Worm (Caenorhabditis elegans): ENCODE measurements around the gene C25F9.2.

Gene C25F9.2

ce11 chrV:19428936-19429335, 7.7 kb downstream of the C25F9.2 start (continued):
- TF ChIP-seq elt-2 (tag; optimal IDR thresholded peaks at IDR 0.05) (no peak), ceh-8 (GFP tag; optimal IDR thresholded peaks at IDR 0.05) (no peak), hpl-2 (GFP tag; optimal IDR thresholded peaks at IDR 0.05) (no peak), unc-98 (GFP tag; IDR thresholded peaks at IDR 0.05) (no peak), aly-2 (tag; optimal IDR thresholded peaks at IDR 0.05) (no peak), unc-30 (tag; optimal IDR thresholded peaks at IDR 0.05) (no peak), efl-1 (optimal IDR thresholded peaks at IDR 0.05) (no peak), efl-1 (GFP tag; optimal IDR thresholded peaks at IDR 0.05 in 1 of 2) (no peak), nhr-71 (tag; optimal IDR thresholded peaks at IDR 0.05) (peak; percentile 54), sup-37 (GFP tag; optimal IDR thresholded peaks at IDR 0.05) (peak; percentile 17), unc-130 (tag; optimal IDR thresholded peaks at IDR 0.05) (no peak), jun-1 (tag; optimal IDR thresholded peaks at IDR 0.05) (no peak), lin-15B (tag; optimal IDR thresholded peaks at IDR 0.05) (no peak), unc-62 (GFP tag; optimal IDR thresholded peaks at IDR 0.05) (no peak), lin-35 (GFP tag; optimal IDR thresholded peaks at IDR 0.05) (no peak), nhr-20 (tag; optimal IDR thresholded peaks at IDR 0.05) (peak; percentile 74), blmp-1 (tag; optimal IDR thresholded peaks at IDR 0.05) (peak; percentile 57), ceh-82 (tag; optimal IDR thresholded peaks at IDR 0.05) (no peak)

- TF ChIP-seq hlh-4 (tag; optimal IDR thresholded peaks at IDR 0.05), result no peak
- no peak for TF ChIP-seq ztf-11 (tag; optimal IDR thresholded peaks at IDR 0.05)
- TF ChIP-seq nhr-76 (tag; optimal IDR thresholded peaks at IDR 0.05), result no peak
- TF ChIP-seq rnt-1 (tag; optimal IDR thresholded peaks at IDR 0.05), result peak; percentile 38
- no peak for TF ChIP-seq lin-15B (tag; optimal IDR thresholded peaks at IDR 0.05)
- TF ChIP-seq lsy-2 (tag; optimal IDR thresholded peaks at IDR 0.05), result peak; percentile 13 to 15
- peak; percentile 73 for TF ChIP-seq lin-14 (GFP tag; optimal IDR thresholded peaks at IDR 0.05)
- no peak for TF ChIP-seq ces-1 (GFP tag; optimal IDR thresholded peaks at IDR 0.05)
- TF ChIP-seq nhr-19 (GFP tag; conservative IDR thresholded peaks at IDR 0.05), result peak; percentile 29; the same call in 1 of the 2 replicates
- peak; percentile 19 for TF ChIP-seq zip-4 (GFP tag; optimal IDR thresholded peaks at IDR 0.05)
- peak; percentile 45; the same call in 1 of the 2 replicates for TF ChIP-seq grh-1 (GFP tag; IDR thresholded peaks at IDR 0.05)
- TF ChIP-seq nhr-71 (tag; optimal IDR thresholded peaks at IDR 0.05), result peak; percentile 36
- TF ChIP-seq lin-35 (GFP tag; optimal IDR thresholded peaks at IDR 0.05), result no peak
- peak; percentile 61 for TF ChIP-seq nhr-20 (tag; optimal IDR thresholded peaks at IDR 0.05)
- peak; percentile 21 for TF ChIP-seq snu-23 (GFP tag; optimal IDR thresholded peaks at IDR 0.05)
- TF ChIP-seq nhr-85 (tag), result peak; percentile 95
- no peak for TF ChIP-seq swsn-7 (tag; optimal IDR thresholded peaks at IDR 0.05)
These were observed 8.3 kb downstream of the C25F9.2 start for ce11 chrV:19429605-19430004.

- TF ChIP-seq hpl-2 (GFP tag; optimal IDR thresholded peaks at IDR 0.05) (no peak), nhr-19 (GFP tag; conservative IDR thresholded peaks at IDR 0.05) (0 out of 2 replicates have a peak, but pooled peaks have one; percentile 6)
These were observed 9.2 kb downstream of the C25F9.2 start for ce11 chrV:19430351-19430913.

ce11 chrV:19431036-19431435, 9.8 kb downstream of the C25F9.2 start, which contains the start of gene srw-85:
TSS of gene srw-85 (minus strand) at chrV:19431136.
- TF ChIP-seq ceh-90 (tag; optimal IDR thresholded peaks at IDR 0.05), result no peak
- no peak for TF ChIP-seq jun-1 (tag; optimal IDR thresholded peaks at IDR 0.05)
- TF ChIP-seq fos-1 (tag; optimal IDR thresholded peaks at IDR 0.05), result no peak
- no peak for TF ChIP-seq mef-2 (tag; optimal IDR thresholded peaks at IDR 0.05)
- TF ChIP-seq nhr-12 (tag; optimal IDR thresholded peaks at IDR 0.05), result no peak
- TF ChIP-seq sox-4 (tag; optimal IDR thresholded peaks at IDR 0.05), result no peak
- TF ChIP-seq hpl-2 (GFP tag; optimal IDR thresholded peaks at IDR 0.05), result no peak
- TF ChIP-seq F16B12.6 (tag; optimal IDR thresholded peaks at IDR 0.05), result no peak
- no peak for TF ChIP-seq unc-86 (tag; optimal IDR thresholded peaks at IDR 0.05)
- TF ChIP-seq zip-4 (GFP tag; optimal IDR thresholded peaks at IDR 0.05), result no peak
- TF ChIP-seq egl-13 (tag; optimal IDR thresholded peaks at IDR 0.05), result no peak
- no peak for TF ChIP-seq efl-1 (optimal IDR thresholded peaks at IDR 0.05)
- no peak for TF ChIP-seq efl-1 (GFP tag; optimal IDR thresholded peaks at IDR 0.05 in 1 of 2)
- TF ChIP-seq Y116A8C.19 (tag; optimal IDR thresholded peaks at IDR 0.05; ENCODE audit: borderline replicate concordance), result no peak
- TF ChIP-seq fkh-4 (tag; optimal IDR thresholded peaks at IDR 0.05; ENCODE audit: borderline replicate concordance), result no peak
- TF ChIP-seq elt-3 (tag; optimal IDR thresholded peaks at IDR 0.05), result no peak
- TF ChIP-seq C34B4.2 (tag; optimal IDR thresholded peaks at IDR 0.05), result no peak
- no peak for TF ChIP-seq pag-3 (tag; optimal IDR thresholded peaks at IDR 0.05; ENCODE audit: borderline replicate concordance, insufficient read depth)
